Worm (Caenorhabditis elegans): Measurements from ENCODE around the gene sre-39.

sre-39 gene

ce11 chrII:4703011-4703410, 16.0 kb downstream of the sre-39 start (continued):
- TF ChIP-seq aptf-3 (GFP tag; IDR thresholded peaks at IDR 0.05) = no peak
- peak; percentile 57 for TF ChIP-seq D2030.7 (GFP tag; IDR thresholded peaks at IDR 0.05)
- TF ChIP-seq rcor-1 (GFP tag; IDR thresholded peaks at IDR 0.05) = peak; percentile 77

ce11 chrII:4706359-4706871, 19.4 kb downstream of the sre-39 start, which contains the start of the genes F10G7.9 and tsn-1:
F10G7.9 (minus strand) TSS chrII:4706485.
tsn-1 (plus strand) TSS chrII:4706821.
- TF ChIP-seq sdz-38 (tag; optimal IDR thresholded peaks at IDR 0.05) (no peak), attf-5 (GFP tag; optimal IDR thresholded peaks at IDR 0.05) (peak; percentile 58), mxl-1 (tag; optimal IDR thresholded peaks at IDR 0.05) (no peak), pbrm-1 (GFP tag; IDR thresholded peaks at IDR 0.05) (peak; percentile 25; the same call in 1 of the 2 replicates), mcd-1 (GFP tag; IDR thresholded peaks at IDR 0.05) (peak; percentile 71), cebp-1 (GFP tag; IDR thresholded peaks at IDR 0.05) (no peak), cebp-1 (tag; optimal IDR thresholded peaks at IDR 0.05) (peak; percentile 38), hlh-26 (GFP tag; conservative IDR thresholded peaks at IDR 0.05) (no peak), ceh-91 (GFP tag; IDR thresholded peaks at IDR 0.05) (0 out of 2 replicates have a peak, but pooled peaks have one; percentile 33), madf-6 (GFP tag; IDR thresholded peaks at IDR 0.05) (peak; percentile 76), F52B5.7 (tag; optimal IDR thresholded peaks at IDR 0.05) (no peak), F23B12.7 (tag; optimal IDR thresholded peaks at IDR 0.05; ENCODE audit: insufficient read depth) (peak; percentile 29), hmg-20 (GFP tag; IDR thresholded peaks at IDR 0.05) (no peak), egl-44 (GFP tag; IDR thresholded peaks at IDR 0.05) (no peak), madf-10 (tag; optimal IDR thresholded peaks at IDR 0.05) (no peak), attf-3 (GFP tag; conservative IDR thresholded peaks at IDR 0.05) (no peak), athp-1 (tag; optimal IDR thresholded peaks at IDR 0.05) (no peak), ceh-100 (GFP tag; IDR thresholded peaks at IDR 0.05) (peak; percentile 50; the same call in 1 of the 2 replicates), K12H6.12 (tag; optimal IDR thresholded peaks at IDR 0.05) (no peak), madf-8 (GFP tag; conservative IDR thresholded peaks at IDR 0.05) (peak; percentile 14; the same call in 1 of the 2 replicates), Y53F4B.3 (GFP tag; IDR thresholded peaks at IDR 0.05) (no peak), mel-28 (tag; optimal IDR thresholded peaks at IDR 0.05; ENCODE audit: borderline replicate concordance) (no peak), chd-7 (tag; optimal IDR thresholded peaks at IDR 0.05) (no peak), ets-4 (GFP tag; optimal IDR thresholded peaks at IDR 0.05) (no peak), unc-62 (GFP tag; optimal IDR thresholded peaks at IDR 0.05) (no peak), nhr-80 (tag; optimal IDR thresholded peaks at IDR 0.05) (peak; percentile 77), lin-35 (GFP tag; optimal IDR thresholded peaks at IDR 0.05) (peak in 1 of 3 experiments; percentile 27), tlf-1 (GFP tag; optimal IDR thresholded peaks at IDR 0.05) (no peak), Y56A3A.18 (GFP tag; IDR thresholded peaks at IDR 0.05) (no peak), ceh-27 (GFP tag; optimal IDR thresholded peaks at IDR 0.05) (no peak), cebp-2 (GFP tag; IDR thresholded peaks at IDR 0.05) (no peak), snpc-1.3 (tag; optimal IDR thresholded peaks at IDR 0.05; ENCODE audit: insufficient read depth) (peak; percentile 47), mes-4 (tag; optimal IDR thresholded peaks at IDR 0.05) (no peak), him-1 (tag; optimal IDR thresholded peaks at IDR 0.05) (no peak), Y95B8A.8 (GFP tag; IDR thresholded peaks at IDR 0.05) (no peak), C06A6.2 (GFP tag; conservative IDR thresholded peaks at IDR 0.05) (no peak), F39B2.1 (GFP tag; IDR thresholded peaks at IDR 0.05) (no peak), atf-7 (tag; optimal IDR thresholded peaks at IDR 0.05) (no peak), lin-40 (tag; optimal IDR thresholded peaks at IDR 0.05) (no peak), K11D2.4 (GFP tag; IDR thresholded peaks at IDR 0.05) (no peak), ZK185.1 (tag; optimal IDR thresholded peaks at IDR 0.05; ENCODE audit: poor library complexity, severe bottlenecking) (peak; percentile 16), ztf-18 (tag; optimal IDR thresholded peaks at IDR 0.05) (no peak), let-526 (GFP tag; IDR thresholded peaks at IDR 0.05) (no peak), egl-18 (GFP tag; IDR thresholded peaks at IDR 0.05) (no peak), hlh-12 (tag; optimal IDR thresholded peaks at IDR 0.05) (no peak)
